Fruit fly (Drosophila melanogaster): Measurements from ENCODE around the gene CG43880.

- TF ChIP-seq toe (GFP tag; optimal IDR thresholded peaks at IDR 0.05) = no peak
- no peak for TF ChIP-seq Hr96 (GFP tag; optimal IDR thresholded peaks at IDR 0.05)
- TF ChIP-seq CG14711 (tag; optimal IDR thresholded peaks at IDR 0.05) = no peak
- TF ChIP-seq CG12768 (GFP tag; optimal IDR thresholded peaks at IDR 0.05) = no peak
- TF ChIP-seq pad (GFP tag; optimal IDR thresholded peaks at IDR 0.05) = no peak
These were observed 37.6 kb upstream of the CG43880 start for dm6 chr3L:7983602-7984223.

Measured in whole organism, adult.